Fruit fly (Drosophila melanogaster) whole organism, embryonic: ENCODE measurements around the gene mus301.
A peak's percentile ranks its signal among the peaks of the same experiment; 100 is the strongest.

Source experiments
- Ada2b ChIP-seq: fragments of 200-800 bp; sonication (Bioruptor generic); IDR thresholded peaks from 2 replicates; pipeline ENCODE4 v1.3.6; 2022; ENCODE audit warnings: missing biosample characterization, missing genetic modification characterization
- CG10267 ChIP-seq: fragments of 200-800 bp; sonication (Bioruptor generic); optimal IDR thresholded peaks from 2 replicates; lab custom pipeline; 2018; ENCODE audit warnings: missing biosample characterization, mild to moderate bottlenecking, missing genetic modification characterization, moderate library complexity
- CG13296 ChIP-seq: fragments of 200-800 bp; sonication (Bioruptor generic); optimal IDR thresholded peaks from 3 replicates; lab custom pipeline; 2018; ENCODE audit warnings: missing biosample characterization, mild to moderate bottlenecking, missing genetic modification characterization
- CG1602 ChIP-seq: fragments of 200-800 bp; sonication (Bioruptor generic); optimal IDR thresholded peaks from 3 replicates; lab custom pipeline; 2016; ENCODE audit warnings: missing biosample characterization, missing genetic modification characterization
- CG31388 ChIP-seq: fragments of 200-800 bp; sonication (Bioruptor generic); optimal IDR thresholded peaks from 2 replicates; lab custom pipeline; 2016; ENCODE audit warnings: missing biosample characterization, missing genetic modification characterization
- CG4820 ChIP-seq: fragments of 200-800 bp; sonication (Bioruptor generic); optimal IDR thresholded peaks from 3 replicates; lab custom pipeline; 2016; ENCODE audit warnings: missing biosample characterization, missing genetic modification characterization
- CG6854 ChIP-seq: fragments of 200-800 bp; sonication (Bioruptor generic); optimal IDR thresholded peaks from 3 replicates; lab custom pipeline; 2017; ENCODE audit warnings: missing biosample characterization, mild to moderate bottlenecking, missing genetic modification characterization
- CG7786 ChIP-seq: fragments of 200-800 bp; sonication (Bioruptor generic); optimal IDR thresholded peaks from 2 replicates; lab custom pipeline; 2016; ENCODE audit warnings: missing biosample characterization, missing genetic modification characterization
- CG8478 ChIP-seq: fragments of >200 bp; optimal IDR thresholded peaks from 2 replicates; lab custom pipeline; 2018
- CG9797 ChIP-seq: fragments of 200-800 bp; sonication (Bioruptor generic); optimal IDR thresholded peaks from 3 replicates; lab custom pipeline; 2018; ENCODE audit warnings: missing biosample characterization, mild to moderate bottlenecking, missing genetic modification characterization
- Dref ChIP-seq: fragments of 200-800 bp; sonication (Bioruptor generic); IDR thresholded peaks from 2 replicates; pipeline ENCODE4 v1.3.6; 2022; ENCODE audit warnings: missing biosample characterization, missing genetic modification characterization
- E2f1 ChIP-seq: fragments of 200-800 bp; sonication (Bioruptor generic); IDR thresholded peaks from 2 replicates; pipeline ENCODE4 v1.3.6; 2022; ENCODE audit warnings: missing biosample characterization, missing genetic modification characterization
- E2f2 ChIP-seq: fragments of 200-800 bp; sonication (Bioruptor generic); IDR thresholded peaks from 2 replicates; pipeline ENCODE4 v1.3.6; 2022; ENCODE audit warnings: missing biosample characterization, missing genetic modification characterization
- ERR ChIP-seq: fragments of 200-800 bp; sonication (Bioruptor generic); optimal IDR thresholded peaks from 2 replicates; lab custom pipeline; 2016; ENCODE audit warnings: missing biosample characterization, missing genetic modification characterization
- Ets65A ChIP-seq: fragments of 200-800 bp; sonication (Bioruptor generic); peaks from one replicate; lab custom pipeline; 2016; ENCODE audit warnings: missing biosample characterization, missing genetic modification characterization
- Fer3 ChIP-seq: fragments of 200-800 bp; sonication (Bioruptor generic); optimal IDR thresholded peaks from 2 replicates; lab custom pipeline; 2018; ENCODE audit warnings: missing biosample characterization, mild to moderate bottlenecking, missing genetic modification characterization, moderate library complexity
- Gug ChIP-seq: fragments of 200-800 bp; sonication (Bioruptor generic); IDR thresholded peaks from 4 replicates; pipeline ENCODE4 v1.3.6; 2022; ENCODE audit warnings: missing biosample characterization, missing genetic modification characterization
- HLH4C ChIP-seq: fragments of 200-800 bp; sonication (Bioruptor generic); IDR thresholded peaks from 3 replicates; pipeline ENCODE4 v1.3.6; 2022; ENCODE audit warnings: missing biosample characterization, missing genetic modification characterization; ENCODE audit not compliant: partially characterized antibody
- Hr51 ChIP-seq, 2 experiments: fragments of 200-800 bp; sonication (Bioruptor generic); optimal IDR thresholded peaks; 2 replicates in 1 of 2; 3 replicates in 1 of 2; lab custom pipeline; 2016 to 2018; ENCODE audit warnings: missing biosample characterization in 2 of 2, missing genetic modification characterization in 2 of 2, mild to moderate bottlenecking in 1 of 2, moderate library complexity in 1 of 2
- Lpt ChIP-seq: fragments of >200 bp; optimal IDR thresholded peaks from 2 replicates; lab custom pipeline; 2018; ENCODE audit warnings: missing biosample characterization, missing genetic modification characterization
- MBD-R2 ChIP-seq: fragments of 200-800 bp; sonication (Bioruptor generic); IDR thresholded peaks from 2 replicates; pipeline ENCODE4 v1.3.6; 2022; ENCODE audit warnings: missing biosample characterization, missing genetic modification characterization
- Oaz ChIP-seq: fragments of 200-800 bp; sonication (Bioruptor generic); IDR thresholded peaks from 2 replicates; pipeline ENCODE4 v1.3.6; 2022; ENCODE audit warnings: missing biosample characterization, missing genetic modification characterization
- Pdp1 ChIP-seq, 2 experiments: fragments of 200-800 bp; sonication (Bioruptor generic); optimal IDR thresholded peaks; 3 replicates each; lab custom pipeline; 2016; ENCODE audit warnings: missing biosample characterization in 2 of 2, missing genetic modification characterization in 2 of 2, mild to moderate bottlenecking in 1 of 2, moderate library complexity in 1 of 2
- Sry-δ ChIP-seq: fragments of 200-800 bp; sonication (Bioruptor generic); optimal IDR thresholded peaks from 2 replicates; lab custom pipeline; 2016; ENCODE audit warnings: missing biosample characterization, missing genetic modification characterization
- abd-A ChIP-seq: fragments of 200-800 bp; sonication (Bioruptor generic); optimal IDR thresholded peaks from 3 replicates; lab custom pipeline; 2019; ENCODE audit warnings: missing biosample characterization, mild to moderate bottlenecking, missing genetic modification characterization, moderate library complexity
- al ChIP-seq: fragments of 200-800 bp; sonication (Bioruptor generic); IDR thresholded peaks from 2 replicates; pipeline ENCODE4 v1.3.6; 2022; ENCODE audit warnings: missing biosample characterization, missing genetic modification characterization
- amos ChIP-seq: fragments of 200-800 bp; sonication (Bioruptor generic); IDR thresholded peaks from 2 replicates; pipeline ENCODE4 v1.3.6; 2022; ENCODE audit warnings: missing biosample characterization, missing genetic modification characterization; ENCODE audit not compliant: partially characterized antibody
- ase ChIP-seq: fragments of 200-800 bp; sonication (Bioruptor generic); IDR thresholded peaks from 3 replicates; pipeline ENCODE4 v1.3.6; 2022; ENCODE audit warnings: missing biosample characterization, missing genetic modification characterization
- bigmax ChIP-seq: fragments of 200-800 bp; sonication (Bioruptor generic); optimal IDR thresholded peaks from 2 replicates; lab custom pipeline; 2018; ENCODE audit warnings: missing biosample characterization, mild to moderate bottlenecking, missing genetic modification characterization
- croc ChIP-seq: fragments of 200-800 bp; sonication (Bioruptor generic); conservative IDR thresholded peaks from 3 replicates; pipeline ENCODE4 v1.3.6; 2022; ENCODE audit warnings: missing biosample characterization, missing genetic modification characterization
- crp ChIP-seq, 2 experiments: fragments of 200-800 bp; sonication (Bioruptor generic); optimal IDR thresholded peaks; 2 replicates in 1 of 2; 3 replicates in 1 of 2; lab custom pipeline; 2017; ENCODE audit warnings: missing biosample characterization in 2 of 2, missing genetic modification characterization in 2 of 2, mild to moderate bottlenecking in 1 of 2, moderate library complexity in 1 of 2
- dm ChIP-seq: fragments of 200-800 bp; sonication (Bioruptor generic); optimal IDR thresholded peaks from 3 replicates; lab custom pipeline; 2016; ENCODE audit warnings: missing biosample characterization, missing genetic modification characterization
- en ChIP-seq: fragments of 200-800 bp; sonication (Bioruptor generic); optimal IDR thresholded peaks from 2 replicates; lab custom pipeline; 2016; ENCODE audit warnings: missing biosample characterization, missing genetic modification characterization
- ind ChIP-seq: fragments of 200-800 bp; sonication (Bioruptor generic); optimal IDR thresholded peaks from 3 replicates; lab custom pipeline; 2016; ENCODE audit warnings: missing biosample characterization, missing genetic modification characterization
- pan ChIP-seq, 4 experiments: fragments of >200 bp in 3 of 4; fragments of 200-800 bp in 1 of 4; sonication (Bioruptor generic) in 1 of 4; optimal IDR thresholded peaks in 3 of 4; IDR thresholded peaks in 1 of 4; 2 replicates each; pipeline versions ENCODE4 v1.3.6 to Lab custom; 2017 to 2022; ENCODE audit warnings: missing biosample characterization in 2 of 4, missing genetic modification characterization in 2 of 4, mixed read lengths in 1 of 4
- prd ChIP-seq, 3 experiments: fragments of >200 bp in 2 of 3; fragments of 200-800 bp in 1 of 3; sonication (Bioruptor generic) in 1 of 3; optimal IDR thresholded peaks in 2 of 3; IDR thresholded peaks in 1 of 3; 2 replicates in 2 of 3; 3 replicates in 1 of 3; pipeline versions ENCODE4 v1.3.6 to Lab custom; 2017 to 2022; ENCODE audit warnings: missing biosample characterization in 1 of 3, missing genetic modification characterization in 1 of 3
- pzg ChIP-seq: fragments of 200-800 bp; sonication (Bioruptor generic); optimal IDR thresholded peaks from 3 replicates; lab custom pipeline; 2018; ENCODE audit warnings: missing biosample characterization, mild to moderate bottlenecking, missing genetic modification characterization, moderate library complexity
- repo ChIP-seq: fragments of 200-800 bp; sonication (Bioruptor generic); optimal IDR thresholded peaks from 2 replicates; lab custom pipeline; 2016; ENCODE audit warnings: missing biosample characterization, missing genetic modification characterization
- row ChIP-seq: fragments of 200-800 bp; sonication (Bioruptor generic); IDR thresholded peaks from 3 replicates; pipeline ENCODE4 v1.3.6; 2022; ENCODE audit warnings: missing biosample characterization, missing genetic modification characterization
- slbo ChIP-seq: fragments of 200-800 bp; sonication (Bioruptor generic); IDR thresholded peaks from 2 replicates; pipeline ENCODE4 v1.3.6; 2022; ENCODE audit warnings: missing biosample characterization, missing genetic modification characterization
- slp2 ChIP-seq: fragments of 200-800 bp; sonication (Bioruptor generic); optimal IDR thresholded peaks from 2 replicates; lab custom pipeline; 2016; ENCODE audit warnings: missing biosample characterization, missing genetic modification characterization
- stwl ChIP-seq: fragments of 200-800 bp; sonication (Bioruptor generic); optimal IDR thresholded peaks from 3 replicates; lab custom pipeline; 2018; ENCODE audit warnings: missing biosample characterization, mild to moderate bottlenecking, missing genetic modification characterization, moderate library complexity
- tll ChIP-seq, 2 experiments: fragments of 200-800 bp in 1 of 2; fragments of >200 bp in 1 of 2; sonication (Bioruptor generic) in 1 of 2; optimal IDR thresholded peaks; 2 replicates each; lab custom pipeline; 2017 to 2019; ENCODE audit warnings: missing biosample characterization in 2 of 2, missing genetic modification characterization in 2 of 2, mild to moderate bottlenecking in 1 of 2, moderate library complexity in 1 of 2
- vfl ChIP-seq: fragments of 200-800 bp; sonication (Bioruptor generic); optimal IDR thresholded peaks from 2 replicates; lab custom pipeline; 2016; ENCODE audit warnings: missing biosample characterization, missing genetic modification characterization
- vvl ChIP-seq: fragments of 200-800 bp; sonication (Bioruptor generic); IDR thresholded peaks from 2 replicates; pipeline ENCODE4 v1.3.6; 2022; ENCODE audit warnings: missing biosample characterization, missing genetic modification characterization
- wor ChIP-seq: fragments of 200-800 bp; sonication (Bioruptor generic); IDR thresholded peaks from 2 replicates; pipeline ENCODE4 v1.3.6; 2022; ENCODE audit warnings: missing biosample characterization, missing genetic modification characterization
- zen ChIP-seq: fragments of 200-800 bp; sonication (Bioruptor generic); optimal IDR thresholded peaks from 3 replicates; lab custom pipeline; 2018; ENCODE audit warnings: missing biosample characterization, mild to moderate bottlenecking, missing genetic modification characterization, moderate library complexity
- zen2 ChIP-seq: fragments of 200-800 bp; sonication (Bioruptor generic); IDR thresholded peaks from 3 replicates; pipeline ENCODE4 v1.3.6; 2022; ENCODE audit warnings: missing biosample characterization, missing genetic modification characterization; ENCODE audit not compliant: partially characterized antibody

Gene mus301

dm6 chr3L:8124481-8125359, 12.9 kb upstream of the mus301 start, which contains the start of the genes CG7550 and mRpL36:
Gene CG7550 (minus strand): TSS chr3L:8124531.
Gene mRpL36 (minus strand): TSS chr3L:8125132.
- TF ChIP-seq HLH4C (GFP tag; lab: Robert Waterston, UW), result 0 out of 3 replicates have a peak, but pooled peaks have one; percentile 26
- no peak for TF ChIP-seq Ets65A
- peak; percentile 68 for TF ChIP-seq Dref (GFP tag; lab: Robert Waterston, UW)
- TF ChIP-seq CG10267 (tag; lab: Kevin White, UChicago), result peak; percentile 67
- TF ChIP-seq slbo (GFP tag; lab: Robert Waterston, UW), result 0 out of 2 replicates have a peak, but pooled peaks have one; percentile 41
- TF ChIP-seq crp (GFP tag; optimal IDR thresholded peaks at IDR 0.05; lab: Kevin White, UChicago), result peak in 1 of 2 experiments; percentile 67
- TF ChIP-seq Pdp1 (GFP tag; optimal IDR thresholded peaks at IDR 0.05; lab: Kevin White, UChicago), result peak in 1 of 2 experiments; percentile 91
- TF ChIP-seq E2f2 (GFP tag; lab: Robert Waterston, UW), result peak; percentile 55; the same call in 1 of the 2 replicates
- no peak for TF ChIP-seq wor (GFP tag; lab: Robert Waterston, UW)
- TF ChIP-seq row (GFP tag; lab: Robert Waterston, UW), result 0 out of 3 replicates have a peak, but pooled peaks have one; percentile 10
- TF ChIP-seq stwl (tag; lab: Kevin White, UChicago), result peak; percentile 20
- TF ChIP-seq pzg (GFP tag; lab: Kevin White, UChicago), result peak; percentile 10
- TF ChIP-seq ind (GFP tag; lab: Kevin White, UChicago), result no peak
- TF ChIP-seq en, result no peak
- no peak for TF ChIP-seq CG9797
- no peak for TF ChIP-seq ase (GFP tag; lab: Robert Waterston, UW)
- no peak for TF ChIP-seq tll (GFP tag; optimal IDR thresholded peaks at IDR 0.05; lab: Kevin White, UChicago)
- TF ChIP-seq prd (optimal IDR thresholded peaks at IDR 0.05; lab: Kevin White, UChicago), result no peak
- 0 out of 3 replicates have a peak, but pooled peaks have one; percentile 16 for TF ChIP-seq prd (GFP tag; IDR thresholded peaks at IDR 0.05; lab: Robert Waterston, UW)
- TF ChIP-seq slp2 (GFP tag; lab: Kevin White, UChicago), result peak; percentile 1
- TF ChIP-seq Lpt (GFP tag; lab: Kevin White, UChicago), result no peak
- peak in 1 of 2 experiments; percentile 13 for TF ChIP-seq Hr51 (GFP tag; optimal IDR thresholded peaks at IDR 0.05; lab: Kevin White, UChicago)
- TF ChIP-seq CG1602 (GFP tag; lab: Kevin White, UChicago), result no peak
- no peak for TF ChIP-seq CG8478 (lab: Kevin White, UChicago)
- 0 out of 2 replicates have a peak, but pooled peaks have one; percentile 6 for TF ChIP-seq amos
- no peak for TF ChIP-seq dm (GFP tag; lab: Kevin White, UChicago)
- TF ChIP-seq Sry-δ (GFP tag; lab: Kevin White, UChicago), result no peak
- no peak for TF ChIP-seq pan (optimal IDR thresholded peaks at IDR 0.05; lab: Kevin White, UChicago)
- no peak for TF ChIP-seq pan (GFP tag; optimal IDR thresholded peaks at IDR 0.05 in 1 of 2, IDR thresholded peaks at IDR 0.05 in 1 of 2)
- no peak for TF ChIP-seq croc (GFP tag; lab: Robert Waterston, UW)
- no peak for TF ChIP-seq vvl (GFP tag; lab: Robert Waterston, UW)
- TF ChIP-seq CG13296 (GFP tag; lab: Kevin White, UChicago), result no peak
- no peak for TF ChIP-seq al (GFP tag; lab: Robert Waterston, UW)
- no peak for TF ChIP-seq bigmax (GFP tag; lab: Kevin White, UChicago)
- peak; percentile 48; the same call in 1 of the 2 replicates for TF ChIP-seq MBD-R2
- no peak for TF ChIP-seq ERR (GFP tag; lab: Kevin White, UChicago)
- TF ChIP-seq CG4820 (GFP tag; lab: Kevin White, UChicago), result no peak
- no peak for TF ChIP-seq repo (GFP tag; lab: Kevin White, UChicago)
- TF ChIP-seq zen2 (GFP tag; lab: Robert Waterston, UW), result no peak
- TF ChIP-seq zen (tag; lab: Kevin White, UChicago), result no peak
- no peak for TF ChIP-seq CG31388 (GFP tag; lab: Kevin White, UChicago)
- no peak for TF ChIP-seq CG6854 (GFP tag; lab: Kevin White, UChicago)
- no peak for TF ChIP-seq Gug (GFP tag; lab: Robert Waterston, UW)
- no peak for TF ChIP-seq E2f1
- TF ChIP-seq abd-A (tag; lab: Kevin White, UChicago), result no peak
- TF ChIP-seq CG7786, result no peak
- no peak for TF ChIP-seq Oaz
- TF ChIP-seq Fer3 (tag; lab: Kevin White, UChicago), result no peak
- no peak for TF ChIP-seq Ada2b (GFP tag; lab: Robert Waterston, UW)
- TF ChIP-seq vfl (GFP tag; lab: Kevin White, UChicago), result no peak
